Worm (Caenorhabditis elegans) whole organism, late embryonic: ENCODE measurements around the gene srsx-28.

Experiments
- ama-1 ChIP-seq: fragments of 150-350 bp; optimal IDR thresholded peaks from 2 replicates; lab custom pipeline; 2014
- ceh-14 ChIP-seq: sonication (generic microtip); optimal IDR thresholded peaks from 2 replicates; lab custom pipeline; 2016; ENCODE audit warnings: missing genotype, missing genetic modification characterization, missing compliant biosample characterization
- elt-4 ChIP-seq: sonication (generic microtip); optimal IDR thresholded peaks from 2 replicates; lab custom pipeline; 2016; ENCODE audit warnings: missing genetic modification characterization, missing compliant biosample characterization
- fax-1 ChIP-seq: sonication (generic microtip); optimal IDR thresholded peaks from 2 replicates; lab custom pipeline; 2016; ENCODE audit warnings: missing genotype, missing genetic modification characterization, missing compliant biosample characterization
- gmeb-2 ChIP-seq: sonication (generic microtip); optimal IDR thresholded peaks from 2 replicates; lab custom pipeline; 2016; ENCODE audit warnings: missing genetic modification characterization, inconsistent platforms, missing compliant biosample characterization

DNA sequence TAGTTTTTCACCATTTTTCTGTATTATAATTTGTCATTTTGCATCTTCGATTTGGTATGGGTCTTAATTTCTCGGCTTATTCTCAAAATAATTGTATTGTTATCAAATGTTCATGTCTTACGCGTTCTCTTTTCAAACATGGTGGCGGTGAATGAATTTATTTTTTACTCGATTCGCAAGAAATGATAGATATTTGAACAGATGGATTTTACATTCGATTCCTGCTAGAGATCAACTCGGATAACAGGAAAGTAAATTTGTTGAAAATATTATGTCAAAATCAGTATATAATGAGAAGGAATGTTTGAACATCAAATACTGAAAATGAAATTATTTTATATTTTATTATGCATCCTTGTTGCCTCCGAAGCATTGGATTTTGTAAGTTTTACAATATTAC lies 30.6 kb downstream of the srsx-28 start, which contains the start of gene ZK856.4:
- TF ChIP-seq ama-1 (lab: Kevin White, UChicago) (no peak), gmeb-2 (no peak), elt-4 (no peak), ceh-14 (tag; lab: Kevin White, UChicago) (no peak), fax-1 (no peak)
